Fruit fly (Drosophila melanogaster) whole organism, embryonic: ENCODE data around the gene Ir75b.

Experiments used
- BtbVII ChIP-seq: fragments of 200-800 bp; sonication (Bioruptor generic); optimal IDR thresholded peaks from 3 replicates; lab custom pipeline; 2017; ENCODE audit warnings: missing biosample characterization, mild to moderate bottlenecking, missing genetic modification characterization
- CG10366 ChIP-seq: fragments of 200-800 bp; sonication (Bioruptor generic); IDR thresholded peaks from 2 replicates; pipeline ENCODE4 v1.3.6; 2022; ENCODE audit warnings: missing biosample characterization, missing genetic modification characterization
- CG11085 ChIP-seq: fragments of 200-800 bp; sonication (Bioruptor generic); IDR thresholded peaks from 2 replicates; pipeline ENCODE4 v1.3.6; 2022; ENCODE audit warnings: missing biosample characterization, missing genetic modification characterization
- CG11247 ChIP-seq: fragments of 200-800 bp; sonication (Bioruptor generic); IDR thresholded peaks from 2 replicates; pipeline ENCODE4 v1.3.6; 2022; ENCODE audit warnings: missing biosample characterization, missing genetic modification characterization
- CG12299 ChIP-seq: fragments of 200-800 bp; sonication (Bioruptor generic); optimal IDR thresholded peaks from 2 replicates; lab custom pipeline; 2018; ENCODE audit warnings: missing biosample characterization, mild to moderate bottlenecking, missing genetic modification characterization
- CG12769 ChIP-seq: fragments of 200-800 bp; sonication (Bioruptor generic); optimal IDR thresholded peaks from 2 replicates; lab custom pipeline; 2019; ENCODE audit warnings: missing biosample characterization, mild to moderate bottlenecking, missing genetic modification characterization, moderate library complexity
- CG13287 ChIP-seq: fragments of 200-800 bp; sonication (Bioruptor generic); IDR thresholded peaks from 2 replicates; pipeline ENCODE4 v1.3.6; 2022; ENCODE audit warnings: missing biosample characterization, missing genetic modification characterization; ENCODE audit not compliant: partially characterized antibody
- CG15011 ChIP-seq: fragments of 200-800 bp; sonication (Bioruptor generic); optimal IDR thresholded peaks from 3 replicates; lab custom pipeline; 2018; ENCODE audit warnings: missing biosample characterization, mild to moderate bottlenecking, missing genetic modification characterization
- CG16815 ChIP-seq: fragments of 200-800 bp; sonication (Bioruptor generic); optimal IDR thresholded peaks from 3 replicates; lab custom pipeline; 2017; ENCODE audit warnings: missing biosample characterization, mild to moderate bottlenecking, missing genetic modification characterization
- CG17802 ChIP-seq: fragments of 200-800 bp; sonication (Bioruptor generic); optimal IDR thresholded peaks from 2 replicates; lab custom pipeline; 2018; ENCODE audit warnings: missing biosample characterization, mild to moderate bottlenecking, missing genetic modification characterization, moderate library complexity
- CG1792 ChIP-seq: fragments of 200-800 bp; sonication (Bioruptor generic); optimal IDR thresholded peaks from 2 replicates; lab custom pipeline; 2016; ENCODE audit warnings: missing biosample characterization, missing genetic modification characterization
- CG32772 ChIP-seq: fragments of 200-800 bp; sonication (Bioruptor generic); IDR thresholded peaks from 2 replicates; pipeline ENCODE4 v1.3.6; 2022; ENCODE audit warnings: missing biosample characterization, missing genetic modification characterization
- CG3281 ChIP-seq: fragments of 200-800 bp; sonication (Bioruptor generic); optimal IDR thresholded peaks from 3 replicates; lab custom pipeline; 2017; ENCODE audit warnings: missing biosample characterization, mild to moderate bottlenecking, missing genetic modification characterization
- CG6791 ChIP-seq: fragments of 200-800 bp; sonication (Bioruptor generic); IDR thresholded peaks from 3 replicates; pipeline ENCODE4 v1.3.6; 2022; ENCODE audit warnings: missing biosample characterization, missing genetic modification characterization; ENCODE audit not compliant: partially characterized antibody
- CG8765 ChIP-seq: fragments of 200-800 bp; sonication (Bioruptor generic); IDR thresholded peaks from 2 replicates; pipeline ENCODE4 v1.3.6; 2022; ENCODE audit warnings: missing biosample characterization, missing genetic modification characterization
- CG9609 ChIP-seq: fragments of 200-800 bp; sonication (Bioruptor generic); optimal IDR thresholded peaks from 3 replicates; lab custom pipeline; 2016; ENCODE audit warnings: missing biosample characterization, missing genetic modification characterization
- CoRest ChIP-seq: fragments of 200-800 bp; sonication (Bioruptor generic); optimal IDR thresholded peaks from 3 replicates; lab custom pipeline; 2018; ENCODE audit warnings: missing biosample characterization, mild to moderate bottlenecking, missing genetic modification characterization, moderate library complexity
- D19A ChIP-seq: fragments of 200-800 bp; optimal IDR thresholded peaks from 3 replicates; lab custom pipeline; 2019; ENCODE audit warnings: missing biosample characterization, mild to moderate bottlenecking, missing genetic modification characterization, moderate library complexity
- Dfd ChIP-seq, 2 experiments: fragments of >200 bp; optimal IDR thresholded peaks; 2 replicates each; lab custom pipeline; 2017; ENCODE audit warnings: missing biosample characterization in 2 of 2, missing genetic modification characterization in 2 of 2
- Dll ChIP-seq: fragments of 200-800 bp; sonication (Bioruptor generic); IDR thresholded peaks from 4 replicates; pipeline ENCODE4 v1.3.6; 2022; ENCODE audit warnings: missing biosample characterization, missing genetic modification characterization; ENCODE audit not compliant: partially characterized antibody
- E2f1 ChIP-seq: fragments of 200-800 bp; sonication (Bioruptor generic); IDR thresholded peaks from 2 replicates; pipeline ENCODE4 v1.3.6; 2022; ENCODE audit warnings: missing biosample characterization, missing genetic modification characterization
- ERR ChIP-seq: fragments of 200-800 bp; sonication (Bioruptor generic); optimal IDR thresholded peaks from 2 replicates; lab custom pipeline; 2016; ENCODE audit warnings: missing biosample characterization, missing genetic modification characterization
- HLHmδ ChIP-seq: fragments of 200-800 bp; sonication (Bioruptor generic); optimal IDR thresholded peaks from 2 replicates; lab custom pipeline; 2018; ENCODE audit warnings: missing biosample characterization, mild to moderate bottlenecking, missing genetic modification characterization, moderate library complexity
- Hmr ChIP-seq: fragments of 200-800 bp; sonication (Bioruptor generic); optimal IDR thresholded peaks from 3 replicates; lab custom pipeline; 2017; ENCODE audit warnings: mild to moderate bottlenecking, missing biosample characterization, missing genetic modification reagents, missing genetic modification characterization
- Hsf ChIP-seq: fragments of 200-800 bp; sonication (Bioruptor generic); optimal IDR thresholded peaks from 3 replicates; lab custom pipeline; 2016; ENCODE audit warnings: missing biosample characterization, missing genetic modification characterization
- Lpt ChIP-seq: fragments of >200 bp; optimal IDR thresholded peaks from 2 replicates; lab custom pipeline; 2018; ENCODE audit warnings: missing biosample characterization, missing genetic modification characterization
- Med ChIP-seq: fragments of 200-800 bp; sonication (Bioruptor generic); peaks from one replicate; lab custom pipeline; 2016; ENCODE audit warnings: missing biosample characterization, missing genetic modification characterization, mild to moderate bottlenecking, inconsistent platforms, moderate library complexity
- Sox102F ChIP-seq: fragments of 200-800 bp; sonication (Bioruptor generic); optimal IDR thresholded peaks from 2 replicates; lab custom pipeline; 2018; ENCODE audit warnings: missing biosample characterization, mild to moderate bottlenecking, missing genetic modification characterization, moderate library complexity
- cad ChIP-seq: fragments of >200 bp; optimal IDR thresholded peaks from 2 replicates; lab custom pipeline; 2017; ENCODE audit warnings: missing biosample characterization, missing genetic modification characterization
- cato ChIP-seq: fragments of 200-800 bp; sonication (Bioruptor generic); optimal IDR thresholded peaks from 2 replicates; lab custom pipeline; 2016; ENCODE audit warnings: missing biosample characterization, missing genetic modification characterization, borderline replicate concordance
- chm ChIP-seq: fragments of 200-800 bp; sonication (Bioruptor generic); IDR thresholded peaks from 2 replicates; pipeline ENCODE4 v1.3.6; 2022; ENCODE audit warnings: missing biosample characterization, missing genetic modification characterization
- crp ChIP-seq, 2 experiments: fragments of 200-800 bp; sonication (Bioruptor generic); optimal IDR thresholded peaks; 2 replicates in 1 of 2; 3 replicates in 1 of 2; lab custom pipeline; 2017; ENCODE audit warnings: missing biosample characterization in 2 of 2, missing genetic modification characterization in 2 of 2, mild to moderate bottlenecking in 1 of 2, moderate library complexity in 1 of 2
- cwo ChIP-seq: fragments of 200-800 bp; sonication (Bioruptor generic); optimal IDR thresholded peaks from 3 replicates; lab custom pipeline; 2017; ENCODE audit warnings: missing biosample characterization, missing genetic modification characterization, mild to moderate bottlenecking, moderate library complexity, missing genetic modification reagents
- emc ChIP-seq: fragments of 200-800 bp; sonication (Bioruptor generic); optimal IDR thresholded peaks from 2 replicates; lab custom pipeline; 2016; ENCODE audit warnings: missing biosample characterization, missing genetic modification characterization
- fru ChIP-seq: fragments of >200 bp; optimal IDR thresholded peaks from 2 replicates; lab custom pipeline; 2017
- gfzf ChIP-seq: fragments of 200-800 bp; sonication (Bioruptor generic); optimal IDR thresholded peaks from 2 replicates; lab custom pipeline; 2016; ENCODE audit warnings: missing biosample characterization, mild to moderate bottlenecking, missing genetic modification characterization, moderate library complexity
- gro ChIP-seq: fragments of 200-800 bp; sonication (Bioruptor generic); optimal IDR thresholded peaks from 2 replicates; lab custom pipeline; 2016; ENCODE audit warnings: missing biosample characterization, missing genetic modification characterization
- insv ChIP-seq, 2 experiments: fragments of 200-800 bp; sonication (Bioruptor generic); optimal IDR thresholded peaks; 3 replicates each; lab custom pipeline; 2016 to 2018; ENCODE audit warnings: missing biosample characterization in 2 of 2, missing genetic modification characterization in 2 of 2
- inv ChIP-seq: fragments of 200-800 bp; sonication (Bioruptor generic); IDR thresholded peaks from 2 replicates; pipeline ENCODE4 v1.3.6; 2022; ENCODE audit warnings: missing biosample characterization, missing genetic modification characterization; ENCODE audit not compliant: partially characterized antibody
- lov ChIP-seq, 2 experiments: fragments of 200-800 bp in 1 of 2; fragments of >200 bp in 1 of 2; sonication (Bioruptor generic) in 1 of 2; IDR thresholded peaks in 1 of 2; optimal IDR thresholded peaks in 1 of 2; 2 replicates in 1 of 2; 3 replicates in 1 of 2; pipeline versions ENCODE4 v1.3.6 to Lab custom; 2017 to 2022; ENCODE audit warnings: missing biosample characterization in 1 of 2, missing genetic modification characterization in 1 of 2
- odd ChIP-seq: fragments of 200-800 bp; sonication (Bioruptor generic); optimal IDR thresholded peaks from 2 replicates; lab custom pipeline; 2017; ENCODE audit warnings: missing biosample characterization, mild to moderate bottlenecking, missing genetic modification characterization
- pfk ChIP-seq: fragments of 200-800 bp; sonication (Bioruptor generic); optimal IDR thresholded peaks from 2 replicates; lab custom pipeline; 2018; ENCODE audit warnings: missing biosample characterization, mild to moderate bottlenecking, missing genetic modification characterization, moderate library complexity
- pzg ChIP-seq: fragments of 200-800 bp; sonication (Bioruptor generic); optimal IDR thresholded peaks from 3 replicates; lab custom pipeline; 2018; ENCODE audit warnings: missing biosample characterization, mild to moderate bottlenecking, missing genetic modification characterization, moderate library complexity
- sd ChIP-seq: fragments of 200-800 bp; sonication (Bioruptor generic); optimal IDR thresholded peaks from 3 replicates; lab custom pipeline; 2018; ENCODE audit warnings: missing biosample characterization, mild to moderate bottlenecking, missing genetic modification characterization, moderate library complexity
- shn ChIP-seq: fragments of 200-800 bp; sonication (Bioruptor generic); optimal IDR thresholded peaks from 3 replicates; lab custom pipeline; 2016; ENCODE audit warnings: missing biosample characterization, missing genetic modification characterization
- tap ChIP-seq: fragments of 200-800 bp; optimal IDR thresholded peaks from 3 replicates; lab custom pipeline; 2019; ENCODE audit warnings: missing biosample characterization, mild to moderate bottlenecking, missing genetic modification characterization, moderate library complexity
- tll ChIP-seq, 2 experiments: fragments of 200-800 bp in 1 of 2; fragments of >200 bp in 1 of 2; sonication (Bioruptor generic) in 1 of 2; optimal IDR thresholded peaks; 2 replicates each; lab custom pipeline; 2017 to 2019; ENCODE audit warnings: missing biosample characterization in 2 of 2, missing genetic modification characterization in 2 of 2, mild to moderate bottlenecking in 1 of 2, moderate library complexity in 1 of 2
- tup ChIP-seq: fragments of 200-800 bp; sonication (Bioruptor generic); optimal IDR thresholded peaks from 2 replicates; lab custom pipeline; 2016; ENCODE audit warnings: missing biosample characterization, mild to moderate bottlenecking, missing genetic modification characterization, moderate library complexity
- wor ChIP-seq: fragments of 200-800 bp; sonication (Bioruptor generic); IDR thresholded peaks from 2 replicates; pipeline ENCODE4 v1.3.6; 2022; ENCODE audit warnings: missing biosample characterization, missing genetic modification characterization
- zen2 ChIP-seq: fragments of 200-800 bp; sonication (Bioruptor generic); IDR thresholded peaks from 3 replicates; pipeline ENCODE4 v1.3.6; 2022; ENCODE audit warnings: missing biosample characterization, missing genetic modification characterization; ENCODE audit not compliant: partially characterized antibody

Gene Ir75b

DNA sequence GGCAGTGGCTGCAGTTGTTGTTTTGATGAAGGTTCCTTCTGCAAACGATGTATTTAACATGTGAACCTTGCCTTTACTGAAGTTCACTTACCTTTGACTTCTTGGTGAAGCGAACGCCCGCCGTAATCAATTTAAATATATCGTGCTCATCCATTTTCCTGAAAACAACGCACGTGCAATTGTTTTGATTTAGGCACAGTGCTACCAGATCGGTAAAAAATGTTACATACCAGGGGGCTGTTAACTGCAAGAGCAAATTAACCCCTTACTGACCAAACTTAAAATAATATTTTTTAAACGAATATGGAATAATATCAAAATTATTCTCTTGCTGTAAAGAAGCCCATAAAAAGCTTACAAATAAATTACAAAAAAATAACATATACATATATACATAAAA is 15.5 kb downstream of the Ir75b start, which contains the start of gene ais (continued):
- TF ChIP-seq ERR: no peak
- TF ChIP-seq Hsf: no peak
- no peak for TF ChIP-seq CG15011 (GFP tag; lab: Kevin White, UChicago)
- no peak for TF ChIP-seq tll (GFP tag; optimal IDR thresholded peaks at IDR 0.05; lab: Kevin White, UChicago)
- no peak for TF ChIP-seq crp (GFP tag; optimal IDR thresholded peaks at IDR 0.05; lab: Kevin White, UChicago)
- no peak for TF ChIP-seq CG13287 (GFP tag; lab: Robert Waterston, UW)
- TF ChIP-seq CG3281 (GFP tag; lab: Kevin White, UChicago): no peak
- no peak for TF ChIP-seq gro
- TF ChIP-seq Dll (GFP tag; lab: Robert Waterston, UW): no peak
- no peak for TF ChIP-seq CG12299 (tag; lab: Kevin White, UChicago)
- TF ChIP-seq sd (tag; lab: Kevin White, UChicago): no peak
- TF ChIP-seq gfzf (GFP tag; lab: Kevin White, UChicago): no peak
- peak; percentile 81 for TF ChIP-seq cwo (GFP tag; lab: Kevin White, UChicago)
- TF ChIP-seq tup (GFP tag; lab: Kevin White, UChicago): no peak
- no peak for TF ChIP-seq CG11085 (GFP tag; lab: Robert Waterston, UW)
- no peak for TF ChIP-seq zen2 (GFP tag; lab: Robert Waterston, UW)
- TF ChIP-seq Med (GFP tag; lab: Kevin White, UChicago): peak; percentile 69
- no peak for TF ChIP-seq fru (lab: Kevin White, UChicago)
- 0 out of 2 replicates have a peak, but pooled peaks have one; percentile 13 for TF ChIP-seq CG10366 (GFP tag; lab: Robert Waterston, UW)
- no peak for TF ChIP-seq tap (tag; lab: Kevin White, UChicago)
- no peak for TF ChIP-seq D19A
- no peak for TF ChIP-seq HLHmδ (GFP tag; lab: Kevin White, UChicago)
- no peak for TF ChIP-seq pfk (GFP tag; lab: Kevin White, UChicago)
- TF ChIP-seq BtbVII (GFP tag; lab: Kevin White, UChicago): no peak
- TF ChIP-seq CG6791 (GFP tag; lab: Robert Waterston, UW): no peak
- peak; percentile 39; the same call in 1 of the 2 replicates for TF ChIP-seq chm (GFP tag; lab: Robert Waterston, UW)
- peak; percentile 29 for TF ChIP-seq CoRest
- TF ChIP-seq CG16815 (GFP tag; lab: Kevin White, UChicago): no peak
- no peak for TF ChIP-seq emc (GFP tag; lab: Kevin White, UChicago)
- peak; percentile 11 for TF ChIP-seq Hmr
- no peak for TF ChIP-seq Dfd (GFP tag; optimal IDR thresholded peaks at IDR 0.05; lab: Kevin White, UChicago)
- peak; percentile 30 for TF ChIP-seq Sox102F (GFP tag; lab: Kevin White, UChicago)
- TF ChIP-seq Lpt (GFP tag; lab: Kevin White, UChicago): no peak
- TF ChIP-seq CG17802 (tag; lab: Kevin White, UChicago): no peak
- no peak for TF ChIP-seq shn (GFP tag; lab: Kevin White, UChicago)
- TF ChIP-seq insv (GFP tag; optimal IDR thresholded peaks at IDR 0.05; lab: Kevin White, UChicago): no peak
- no peak for TF ChIP-seq odd
- no peak for TF ChIP-seq CG8765 (GFP tag; lab: Robert Waterston, UW)
- TF ChIP-seq lov (optimal IDR thresholded peaks at IDR 0.05; lab: Kevin White, UChicago): no peak
- TF ChIP-seq lov (GFP tag; IDR thresholded peaks at IDR 0.05; lab: Robert Waterston, UW): no peak
- TF ChIP-seq inv (GFP tag; lab: Robert Waterston, UW): no peak
- no peak for TF ChIP-seq CG1792 (GFP tag; lab: Kevin White, UChicago)
- TF ChIP-seq pzg (GFP tag; lab: Kevin White, UChicago): peak; percentile 38
- no peak for TF ChIP-seq cato
- no peak for TF ChIP-seq CG32772
- no peak for TF ChIP-seq CG12769 (tag; lab: Kevin White, UChicago)
- TF ChIP-seq CG11247: no peak
- TF ChIP-seq E2f1: no peak
- TF ChIP-seq wor: no peak
- TF ChIP-seq CG9609: no peak
- no peak for TF ChIP-seq cad (GFP tag; lab: Kevin White, UChicago)
